Fruit fly (Drosophila melanogaster): Measurements from ENCODE around the gene Hex-t1.

Gene Hex-t1

dm6 chr3R:26425005-26425404 is 23.9 kb upstream of the Hex-t1 start, which contains the start of gene CG6503:
TSS of gene CG6503 (minus strand) at chr3R:26425105.
- TF ChIP-seq hkb (optimal IDR thresholded peaks at IDR 0.05) (no peak), hkb (GFP tag; IDR thresholded peaks at IDR 0.05) (no peak), Pdp1 (GFP tag; optimal IDR thresholded peaks at IDR 0.05) (peak in 1 of 2 experiments; percentile 26), zf30C (GFP tag; optimal IDR thresholded peaks at IDR 0.05) (no peak)

dm6 chr3R:26425681-26426080 is 23.2 kb upstream of the Hex-t1 start, which contains the start of gene CG34291:
TSS of gene CG34291 (minus strand) at chr3R:26425781.
- peak in 1 of 2 experiments; percentile 6 for TF ChIP-seq Pdp1 (GFP tag; optimal IDR thresholded peaks at IDR 0.05)
- peak; percentile 10 for TF ChIP-seq CG34376 (GFP tag; optimal IDR thresholded peaks at IDR 0.05)
- TF ChIP-seq Ets65A (GFP tag) = peak; percentile 46
- no peak for TF ChIP-seq knrl (GFP tag; IDR thresholded peaks at IDR 0.05; ENCODE audit: partially characterized antibody)

- no peak for TF ChIP-seq CG13424 (tag; optimal IDR thresholded peaks at IDR 0.05)
- no peak for TF ChIP-seq CG3163 (GFP tag; optimal IDR thresholded peaks at IDR 0.05)
- TF ChIP-seq Drgx (GFP tag; IDR thresholded peaks at IDR 0.05) = peak; percentile 27; the same call in 1 of the 2 replicates
- no peak for TF ChIP-seq row (GFP tag; IDR thresholded peaks at IDR 0.05)
Measured at dm6 chr3R:26428220-26428619, 20.7 kb upstream of the Hex-t1 start.

- TF ChIP-seq CG9727 (GFP tag; optimal IDR thresholded peaks at IDR 0.05) (no peak), CG12299 (tag; optimal IDR thresholded peaks at IDR 0.05) (no peak), CG9817 (tag; optimal IDR thresholded peaks at IDR 0.05) (no peak), sug (tag; optimal IDR thresholded peaks at IDR 0.05) (no peak)
Measured at dm6 chr3R:26429619-26430018, 19.3 kb upstream of the Hex-t1 start.

- TF ChIP-seq CTCF (GFP tag; optimal IDR thresholded peaks at IDR 0.05) = peak; percentile 83
- TF ChIP-seq btn (GFP tag; optimal IDR thresholded peaks at IDR 0.05) = no peak
- TF ChIP-seq CG34376 (GFP tag; optimal IDR thresholded peaks at IDR 0.05) = no peak
- no peak for TF ChIP-seq fd96Cb (tag; optimal IDR thresholded peaks at IDR 0.05)
- no peak for TF ChIP-seq CG8281 (tag; optimal IDR thresholded peaks at IDR 0.05)
- no peak for TF ChIP-seq CG32772 (GFP tag; IDR thresholded peaks at IDR 0.05)
- TF ChIP-seq unpg (GFP tag; optimal IDR thresholded peaks at IDR 0.05) = no peak
Measured at dm6 chr3R:26432526-26432925, 16.4 kb upstream of the Hex-t1 start.

dm6 chr3R:26432978-26433377 is 15.9 kb upstream of the Hex-t1 start:
- TF ChIP-seq Sry-δ (GFP tag; optimal IDR thresholded peaks at IDR 0.05) (no peak), dimm (GFP tag; IDR thresholded peaks at IDR 0.05) (no peak), NC2β (GFP tag; optimal IDR thresholded peaks at IDR 0.05) (no peak), Drgx (GFP tag; IDR thresholded peaks at IDR 0.05) (peak; percentile 43; the same call in 1 of the 2 replicates), toy (GFP tag; IDR thresholded peaks at IDR 0.05) (no peak)

dm6 chr3R:26433743-26434142 is 15.1 kb upstream of the Hex-t1 start:
- TF ChIP-seq Mes4 (GFP tag; optimal IDR thresholded peaks at IDR 0.05) = no peak
- peak; percentile 91 for TF ChIP-seq Elba2 (GFP tag; optimal IDR thresholded peaks at IDR 0.05)
- no peak for TF ChIP-seq CG9932 (GFP tag; IDR thresholded peaks at IDR 0.05)
- no peak for TF ChIP-seq CTCF (GFP tag; optimal IDR thresholded peaks at IDR 0.05)
- TF ChIP-seq unpg (GFP tag; optimal IDR thresholded peaks at IDR 0.05) = no peak
- TF ChIP-seq CG7357 (GFP tag; IDR thresholded peaks at IDR 0.05) = no peak
- no peak for TF ChIP-seq CG18476 (GFP tag; optimal IDR thresholded peaks at IDR 0.05)
- no peak for TF ChIP-seq cas (GFP tag; IDR thresholded peaks at IDR 0.05)
- TF ChIP-seq ken (GFP tag; IDR thresholded peaks at IDR 0.05) = no peak
- no peak for TF ChIP-seq CG7745 (tag; optimal IDR thresholded peaks at IDR 0.05)
- TF ChIP-seq CG4360 (GFP tag; IDR thresholded peaks at IDR 0.05) = 0 out of 2 replicates have a peak, but pooled peaks have one; percentile 16

All from whole organism, embryonic.